Worm (Caenorhabditis elegans) whole organism, mixed stage, embryonic: Measurements from ENCODE around the gene mep-1.

Experiments
- M03D4.4 ChIP-seq: sonication (generic microtip); optimal IDR thresholded peaks from 2 replicates; lab custom pipeline; 2017; ENCODE audit warnings: mild to moderate bottlenecking, missing genetic modification characterization, missing compliant biosample characterization
- blmp-1 ChIP-seq: fragments of 150-350 bp; optimal IDR thresholded peaks from 2 replicates; lab custom pipeline; 2014; ENCODE audit warnings: missing biosample characterization, missing genetic modification characterization
- ceh-39 ChIP-seq: fragments of 150-350 bp; optimal IDR thresholded peaks from 2 replicates; lab custom pipeline; 2014; ENCODE audit warnings: missing biosample characterization, missing genetic modification characterization
- ceh-43 ChIP-seq: fragments of 200-800 bp; sonication (Bioruptor generic); optimal IDR thresholded peaks from 2 replicates; lab custom pipeline; 2018; ENCODE audit warnings: mild to moderate bottlenecking, missing genetic modification characterization, moderate library complexity, missing compliant biosample characterization
- ceh-83 ChIP-seq: fragments of 200-800 bp; sonication (Bioruptor generic); optimal IDR thresholded peaks from 2 replicates; lab custom pipeline; 2018; ENCODE audit warnings: mild to moderate bottlenecking, missing genetic modification characterization, missing compliant biosample characterization
- ces-1 ChIP-seq: fragments of 150-350 bp; optimal IDR thresholded peaks from 2 replicates; lab custom pipeline; 2014; ENCODE audit warnings: missing biosample characterization, missing genetic modification reagents, missing genetic modification characterization
- drap-1 ChIP-seq: fragments of 200-800 bp; sonication (Bioruptor generic); optimal IDR thresholded peaks from 3 replicates; lab custom pipeline; 2018; ENCODE audit warnings: mild to moderate bottlenecking, missing genetic modification characterization, missing compliant biosample characterization
- elt-1 ChIP-seq: sonication (generic microtip); optimal IDR thresholded peaks from 2 replicates; lab custom pipeline; 2017; ENCODE audit warnings: missing genetic modification characterization, mild to moderate bottlenecking, missing compliant biosample characterization, antibody characterized with exemption, moderate library complexity, borderline replicate concordance; ENCODE audit not compliant: insufficient read depth
- elt-3 ChIP-seq: fragments of 150-350 bp; optimal IDR thresholded peaks from 2 replicates; lab custom pipeline; 2014; ENCODE audit warnings: missing biosample characterization, missing genetic modification characterization
- flh-1 ChIP-seq: fragments of 200-800 bp; sonication (Bioruptor generic); optimal IDR thresholded peaks from 2 replicates; lab custom pipeline; 2018; ENCODE audit warnings: mild to moderate bottlenecking, missing genetic modification characterization, moderate library complexity, missing compliant biosample characterization
- ham-2 ChIP-seq: fragments of 200-800 bp; sonication (Bioruptor generic); optimal IDR thresholded peaks from 2 replicates; lab custom pipeline; 2018; ENCODE audit warnings: mild to moderate bottlenecking, missing genetic modification characterization, missing compliant biosample characterization
- hlh-1 ChIP-seq: fragments of 150-350 bp; optimal IDR thresholded peaks from 2 replicates; lab custom pipeline; 2014; ENCODE audit warnings: missing biosample characterization, missing genetic modification reagents, missing genetic modification characterization
- lin-13 ChIP-seq: fragments of 150-350 bp; optimal IDR thresholded peaks from 2 replicates; lab custom pipeline; 2014; ENCODE audit warnings: missing biosample characterization, missing genetic modification characterization
- lin-32 ChIP-seq: fragments of 200-800 bp; sonication (Bioruptor generic); optimal IDR thresholded peaks from 2 replicates; lab custom pipeline; 2018; ENCODE audit warnings: mild to moderate bottlenecking, missing genetic modification characterization, missing compliant biosample characterization
- lsy-2 ChIP-seq: fragments of 150-350 bp; optimal IDR thresholded peaks from 2 replicates; lab custom pipeline; 2014; ENCODE audit warnings: missing biosample characterization, missing genetic modification characterization
- mab-5 ChIP-seq: fragments of 150-350 bp; optimal IDR thresholded peaks from 2 replicates; lab custom pipeline; 2014; ENCODE audit warnings: missing biosample characterization, missing genetic modification characterization
- mep-1 ChIP-seq: fragments of 150-350 bp; optimal IDR thresholded peaks from 2 replicates; lab custom pipeline; 2017; ENCODE audit warnings: missing biosample characterization, missing genetic modification reagents, missing genetic modification characterization, inconsistent platforms
- nhr-12 ChIP-seq: fragments of 150-350 bp; optimal IDR thresholded peaks from 2 replicates; lab custom pipeline; 2014; ENCODE audit warnings: missing biosample characterization, missing genetic modification characterization
- nhr-2 ChIP-seq: fragments of 150-350 bp; optimal IDR thresholded peaks from 2 replicates; lab custom pipeline; 2014; ENCODE audit warnings: missing biosample characterization, missing genetic modification characterization
- nhr-237 ChIP-seq: fragments of 150-350 bp; optimal IDR thresholded peaks from 2 replicates; lab custom pipeline; 2014; ENCODE audit warnings: missing biosample characterization, missing genetic modification characterization
- nhr-28 ChIP-seq: fragments of 150-350 bp; optimal IDR thresholded peaks from 2 replicates; lab custom pipeline; 2014; ENCODE audit warnings: missing biosample characterization, missing genetic modification characterization
- nhr-76 ChIP-seq: sonication (generic microtip); optimal IDR thresholded peaks from 2 replicates; lab custom pipeline; 2017; ENCODE audit warnings: missing biosample characterization, missing genetic modification characterization
- pha-4 ChIP-seq: fragments of 150-350 bp; optimal IDR thresholded peaks from 2 replicates; lab custom pipeline; 2018; ENCODE audit warnings: missing biosample characterization, missing genetic modification reagents, missing genetic modification characterization
- sem-2 ChIP-seq: fragments of 200-800 bp; sonication (Bioruptor generic); optimal IDR thresholded peaks from 2 replicates; lab custom pipeline; 2018; ENCODE audit warnings: mild to moderate bottlenecking, missing genetic modification characterization, missing compliant biosample characterization
- snpc-4 ChIP-seq: fragments of 150-350 bp; optimal IDR thresholded peaks from 2 replicates; lab custom pipeline; 2014; ENCODE audit warnings: missing biosample characterization, missing genetic modification characterization
- unc-120 ChIP-seq: sonication (generic microtip); optimal IDR thresholded peaks from 2 replicates; lab custom pipeline; 2017; ENCODE audit warnings: missing genetic modification characterization, missing compliant biosample characterization; ENCODE audit not compliant: poor library complexity, severe bottlenecking
- unc-39 ChIP-seq: fragments of 150-350 bp; optimal IDR thresholded peaks from 2 replicates; lab custom pipeline; 2014; ENCODE audit warnings: missing biosample characterization, missing genetic modification characterization
- unc-62 ChIP-seq: fragments of 150-350 bp; optimal IDR thresholded peaks from 2 replicates; lab custom pipeline; 2014; ENCODE audit warnings: missing biosample characterization, missing genetic modification reagents, missing genetic modification characterization
- zip-8 ChIP-seq: fragments of 150-350 bp; optimal IDR thresholded peaks from 2 replicates; lab custom pipeline; 2014; ENCODE audit warnings: missing biosample characterization, missing genetic modification characterization

The mep-1 gene

ce11 chrIV:11522225-11522952, 2.1 kb upstream of the mep-1 start:
- TF ChIP-seq flh-1 (GFP tag; lab: Kevin White, UChicago), result no peak
- TF ChIP-seq unc-120 (tag; lab: Kevin White, UChicago), result peak; percentile 29
- no peak for TF ChIP-seq unc-39
- TF ChIP-seq nhr-12 (tag; lab: Kevin White, UChicago), result no peak
- peak; percentile 51 for TF ChIP-seq zip-8 (tag; lab: Kevin White, UChicago)
- no peak for TF ChIP-seq lin-32 (GFP tag; lab: Kevin White, UChicago)
- no peak for TF ChIP-seq ceh-43 (GFP tag; lab: Kevin White, UChicago)
- TF ChIP-seq blmp-1, result peak; percentile 71
- TF ChIP-seq pha-4 (tag; lab: Kevin White, UChicago), result peak; percentile 25
- no peak for TF ChIP-seq sem-2 (GFP tag; lab: Kevin White, UChicago)
- TF ChIP-seq lin-13 (tag; lab: Kevin White, UChicago), result no peak
- TF ChIP-seq nhr-237 (tag; lab: Kevin White, UChicago), result peak; percentile 79
- TF ChIP-seq unc-62, result peak; percentile 4
- no peak for TF ChIP-seq ceh-83 (GFP tag; lab: Kevin White, UChicago)
- no peak for TF ChIP-seq hlh-1 (tag; lab: Kevin White, UChicago)
- TF ChIP-seq lsy-2 (tag; lab: Kevin White, UChicago), result peak; percentile 16
- no peak for TF ChIP-seq nhr-76 (tag; lab: Kevin White, UChicago)
- peak; percentile 72 for TF ChIP-seq ces-1 (GFP tag; lab: Kevin White, UChicago)
- no peak for TF ChIP-seq M03D4.4 (tag; lab: Kevin White, UChicago)
- no peak for TF ChIP-seq mab-5
- TF ChIP-seq, all 35 proteins: peak for 8

- TF ChIP-seq mab-5 (no peak), hlh-1 (tag; lab: Kevin White, UChicago) (no peak), unc-120 (tag; lab: Kevin White, UChicago) (no peak), drap-1 (GFP tag; lab: Kevin White, UChicago) (no peak), nhr-76 (tag; lab: Kevin White, UChicago) (no peak), ceh-43 (GFP tag; lab: Kevin White, UChicago) (no peak)
- TF ChIP-seq, all 35 proteins: peak for 0
Measured at ce11 chrIV:11523685-11524084, 757 bp upstream of the mep-1 start.

- no peak for TF ChIP-seq ceh-39 (tag; lab: Kevin White, UChicago)
- no peak for TF ChIP-seq elt-3 (tag; lab: Kevin White, UChicago)
- TF ChIP-seq mep-1 (tag; lab: Kevin White, UChicago), result no peak
- no peak for TF ChIP-seq ham-2 (GFP tag; lab: Kevin White, UChicago)
Measured at ce11 chrIV:11526189-11526588, 1.7 kb downstream of the mep-1 start.

- TF ChIP-seq ces-1 (GFP tag; lab: Kevin White, UChicago) (no peak), lin-32 (GFP tag; lab: Kevin White, UChicago) (no peak), flh-1 (GFP tag; lab: Kevin White, UChicago) (no peak), elt-1 (tag; lab: Kevin White, UChicago) (no peak), snpc-4 (no peak), blmp-1 (no peak), nhr-28 (no peak), nhr-76 (tag; lab: Kevin White, UChicago) (no peak), nhr-2 (tag; lab: Kevin White, UChicago) (no peak), zip-8 (tag; lab: Kevin White, UChicago) (no peak)
Measured at ce11 chrIV:11527752-11528151, 3.3 kb downstream of the mep-1 start, which contains the start of gene M04B2.2. Gene M04B2.2, plus strand, starts transcription at chrIV:11528052.

ce11 chrIV:11548671-11549070, 24.2 kb downstream of the mep-1 start, which contains the start of gene M04B2.7:
Gene M04B2.7, minus strand, starts transcription at chrIV:11548771.
- TF ChIP-seq hlh-1 (tag; lab: Kevin White, UChicago) (no peak), nhr-2 (tag; lab: Kevin White, UChicago) (no peak), zip-8 (tag; lab: Kevin White, UChicago) (no peak), ceh-39 (tag; lab: Kevin White, UChicago) (no peak), ceh-83 (GFP tag; lab: Kevin White, UChicago) (no peak), elt-1 (tag; lab: Kevin White, UChicago) (no peak), sem-2 (GFP tag; lab: Kevin White, UChicago) (no peak)
